Fruit fly (Drosophila melanogaster): ENCODE data around the gene CG43163.

CG43163 gene

dm6 chr3L:8506975-8507441 lies at the start of gene CG43163:
Gene CG43163, minus strand, starts transcription at chr3L:8507146.
- TF ChIP-seq tai (GFP tag; optimal IDR thresholded peaks at IDR 0.05) (no peak), Abd-B (GFP tag; optimal IDR thresholded peaks at IDR 0.05) (no peak), Dif (GFP tag; optimal IDR thresholded peaks at IDR 0.05; ENCODE audit: partially characterized antibody) (peak; percentile 41), sv (GFP tag; optimal IDR thresholded peaks at IDR 0.05) (peak; percentile 49), Jra (GFP tag; optimal IDR thresholded peaks at IDR 0.05) (no peak), CG9705 (GFP tag; optimal IDR thresholded peaks at IDR 0.05) (peak; percentile 23), N (GFP tag; optimal IDR thresholded peaks at IDR 0.05) (no peak), rgr (GFP tag; optimal IDR thresholded peaks at IDR 0.05) (peak; percentile 67), ey (GFP tag; optimal IDR thresholded peaks at IDR 0.05) (peak; percentile 56), dmrt93B (GFP tag; optimal IDR thresholded peaks at IDR 0.05) (no peak), brk (GFP tag; optimal IDR thresholded peaks at IDR 0.05) (no peak), OdsH (GFP tag; optimal IDR thresholded peaks at IDR 0.05) (peak; percentile 58), GATAd (GFP tag; optimal IDR thresholded peaks at IDR 0.05) (no peak), Rel (GFP tag; optimal IDR thresholded peaks at IDR 0.05) (no peak), Rel (tag; optimal IDR thresholded peaks at IDR 0.05) (peak; percentile 6), CG32264 (GFP tag; optimal IDR thresholded peaks at IDR 0.05) (no peak), Hr78 (GFP tag; optimal IDR thresholded peaks at IDR 0.05) (no peak), fru (GFP tag; optimal IDR thresholded peaks at IDR 0.05) (no peak), dl (GFP tag; optimal IDR thresholded peaks at IDR 0.05; ENCODE audit: insufficient read depth in 1 of 2, partially characterized antibody in 2 of 2) (no peak), jim (GFP tag; optimal IDR thresholded peaks at IDR 0.05) (peak; percentile 16), Mio (GFP tag; optimal IDR thresholded peaks at IDR 0.05) (no peak), HLH106 (tag; optimal IDR thresholded peaks at IDR 0.05) (peak; percentile 60), Dfd (GFP tag; optimal IDR thresholded peaks at IDR 0.05) (no peak), br (GFP tag; optimal IDR thresholded peaks at IDR 0.05) (no peak), woc (GFP tag; optimal IDR thresholded peaks at IDR 0.05) (no peak), usp (GFP tag; optimal IDR thresholded peaks at IDR 0.05) (no peak), Sp1 (GFP tag; optimal IDR thresholded peaks at IDR 0.05) (peak; percentile 47), Hnf4 (GFP tag; optimal IDR thresholded peaks at IDR 0.05) (no peak), dsf (GFP tag; optimal IDR thresholded peaks at IDR 0.05; ENCODE audit: borderline replicate concordance) (no peak), sage (GFP tag; optimal IDR thresholded peaks at IDR 0.05) (no peak), Myc (optimal IDR thresholded peaks at IDR 0.05) (no peak), foxo (GFP tag; optimal IDR thresholded peaks at IDR 0.05) (peak in 1 of 2 experiments; percentile 72), lola (GFP tag; optimal IDR thresholded peaks at IDR 0.05) (no peak), h (GFP tag; optimal IDR thresholded peaks at IDR 0.05) (no peak), psq (GFP tag; optimal IDR thresholded peaks at IDR 0.05) (peak; percentile 16), CrebA (GFP tag; optimal IDR thresholded peaks at IDR 0.05; ENCODE audit: borderline replicate concordance) (no peak), pan (optimal IDR thresholded peaks at IDR 0.05) (no peak), Hr83 (GFP tag; optimal IDR thresholded peaks at IDR 0.05; ENCODE audit: poor library complexity, severe bottlenecking) (peak; percentile 78), Vsx2 (GFP tag; optimal IDR thresholded peaks at IDR 0.05; ENCODE audit: partially characterized antibody) (no peak)

DNA sequence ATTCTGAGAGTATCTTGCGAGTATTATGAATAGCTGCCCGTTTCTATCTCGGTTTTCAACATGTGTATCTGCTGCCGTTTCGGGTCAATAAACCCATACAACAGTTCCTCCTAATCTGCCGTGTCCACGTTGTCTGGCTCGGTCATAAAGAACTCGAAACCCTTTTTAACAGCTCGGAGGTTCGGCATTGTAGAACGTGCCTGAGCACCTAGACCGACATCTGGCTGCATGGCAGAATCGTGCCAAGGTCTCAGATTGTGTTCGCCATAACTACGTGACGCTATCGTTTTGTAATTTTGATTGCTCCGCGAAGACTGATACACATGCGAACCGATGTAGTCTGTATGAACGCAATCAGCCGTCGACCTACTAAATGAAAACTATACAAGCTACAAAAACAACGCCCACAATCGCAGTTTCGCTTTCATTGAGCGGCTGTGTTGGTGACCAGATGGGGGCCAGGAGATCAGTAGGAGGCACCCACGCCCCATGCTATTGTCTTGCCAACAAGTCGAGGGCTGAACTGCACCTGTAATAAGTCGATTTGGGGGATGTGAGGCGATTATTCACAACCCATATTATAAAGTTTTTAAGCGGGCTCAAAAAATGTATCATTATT lies 47.2 kb upstream of the CG43163 start:
- TF ChIP-seq Vsx2 (GFP tag; optimal IDR thresholded peaks at IDR 0.05; ENCODE audit: partially characterized antibody) (no peak), Dfd (GFP tag; optimal IDR thresholded peaks at IDR 0.05) (no peak)

DNA sequence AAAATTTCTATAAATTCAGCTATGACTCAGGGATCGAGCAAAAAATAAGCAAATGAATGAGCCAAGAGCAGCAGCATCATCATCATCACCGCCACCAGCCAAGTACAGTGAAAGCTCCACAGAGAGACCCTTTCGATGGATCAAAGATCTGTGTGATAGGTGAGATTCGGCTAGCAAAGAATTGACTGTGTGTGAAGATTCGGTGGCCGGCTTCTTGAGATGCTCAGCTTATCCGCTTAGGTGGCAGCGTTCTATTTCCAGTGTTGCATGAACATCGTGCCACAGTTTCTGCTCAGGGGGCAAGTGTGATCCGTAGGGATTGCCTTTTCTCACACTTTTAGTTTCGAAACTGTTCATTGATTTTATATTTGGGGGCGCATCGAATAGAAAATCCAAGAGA lies 46.2 kb upstream of the CG43163 start:
- TF ChIP-seq Dfd (GFP tag; optimal IDR thresholded peaks at IDR 0.05) (no peak), br (GFP tag; optimal IDR thresholded peaks at IDR 0.05) (no peak), rgr (GFP tag; optimal IDR thresholded peaks at IDR 0.05) (no peak), Abd-B (GFP tag; optimal IDR thresholded peaks at IDR 0.05) (no peak), Hr83 (GFP tag; optimal IDR thresholded peaks at IDR 0.05; ENCODE audit: poor library complexity, severe bottlenecking) (no peak), sage (GFP tag; optimal IDR thresholded peaks at IDR 0.05) (no peak), foxo (GFP tag; optimal IDR thresholded peaks at IDR 0.05) (no peak), jim (GFP tag; optimal IDR thresholded peaks at IDR 0.05) (no peak), Hr78 (GFP tag; optimal IDR thresholded peaks at IDR 0.05) (no peak)

All from whole organism, wandering third instar larva.